Fruit fly (Drosophila melanogaster) whole organism, wandering third instar larva: ENCODE measurements around the gene PGRP-SB1.

Experiments used
- Abd-B ChIP-seq: fragments of >200 bp; optimal IDR thresholded peaks from 2 replicates; lab custom pipeline; 2017; ENCODE audit warnings: missing biosample characterization, missing genetic modification characterization
- CG32264 ChIP-seq: fragments of 200-800 bp; sonication (Bioruptor generic); optimal IDR thresholded peaks from 2 replicates; lab custom pipeline; 2016; ENCODE audit warnings: missing biosample characterization, missing genetic modification characterization
- CG9705 ChIP-seq: fragments of 200-800 bp; sonication (Bioruptor generic); optimal IDR thresholded peaks from 2 replicates; lab custom pipeline; 2018; ENCODE audit warnings: missing biosample characterization, mild to moderate bottlenecking, missing genetic modification characterization
- CrebA ChIP-seq: fragments of 200-800 bp; sonication (Bioruptor generic); optimal IDR thresholded peaks from 2 replicates; lab custom pipeline; 2016; ENCODE audit warnings: missing biosample characterization, mild to moderate bottlenecking, missing genetic modification characterization, borderline replicate concordance
- Dfd ChIP-seq: fragments of >200 bp; optimal IDR thresholded peaks from 2 replicates; lab custom pipeline; 2017; ENCODE audit warnings: missing biosample characterization, missing genetic modification characterization
- Dif ChIP-seq: fragments of 200-275, 200-300 bp; sonication (Bioruptor generic); optimal IDR thresholded peaks from 2 replicates; lab custom pipeline; 2018; ENCODE audit warnings: missing biosample characterization, missing genetic modification characterization; ENCODE audit not compliant: partially characterized antibody
- GATAd ChIP-seq: sonication (Bioruptor generic); optimal IDR thresholded peaks from 2 replicates; lab custom pipeline; 2016; ENCODE audit warnings: missing biosample characterization, missing genetic modification characterization
- HLH106 ChIP-seq: fragments of 200-800 bp; optimal IDR thresholded peaks from 3 replicates; lab custom pipeline; 2019; ENCODE audit warnings: missing biosample characterization, mild to moderate bottlenecking, missing genetic modification characterization, moderate library complexity
- Hnf4 ChIP-seq: fragments of 200-800 bp; sonication (Bioruptor generic); optimal IDR thresholded peaks from 2 replicates; lab custom pipeline; 2016; ENCODE audit warnings: missing biosample characterization, mild to moderate bottlenecking, missing genetic modification characterization
- Hr78 ChIP-seq: fragments of >200 bp; optimal IDR thresholded peaks from 2 replicates; lab custom pipeline; 2017; ENCODE audit warnings: missing biosample characterization, missing genetic modification characterization
- Hr83 ChIP-seq: fragments of 200-300 bp; sonication (Bioruptor generic); optimal IDR thresholded peaks from 2 replicates; lab custom pipeline; 2016; ENCODE audit warnings: missing biosample characterization, mild to moderate bottlenecking, missing genetic modification characterization, moderate library complexity; ENCODE audit not compliant: poor library complexity, severe bottlenecking
- Jra ChIP-seq: sonication (Bioruptor generic); optimal IDR thresholded peaks from 2 replicates; lab custom pipeline; 2016; ENCODE audit warnings: missing biosample characterization, missing genetic modification characterization
- Mio ChIP-seq: sonication (Bioruptor generic); optimal IDR thresholded peaks from 2 replicates; lab custom pipeline; 2016; ENCODE audit warnings: missing biosample characterization, missing genetic modification characterization
- Myc ChIP-seq: fragments of >200 bp; optimal IDR thresholded peaks from 2 replicates; lab custom pipeline; 2017
- OdsH ChIP-seq: fragments of 200-800 bp; sonication (Bioruptor generic); optimal IDR thresholded peaks from 2 replicates; lab custom pipeline; 2016; ENCODE audit warnings: missing biosample characterization, mild to moderate bottlenecking, missing genetic modification characterization
- Rel ChIP-seq, 2 experiments: fragments of 200-800 bp; sonication (Bioruptor generic) in 1 of 2; optimal IDR thresholded peaks; 2 replicates in 1 of 2; 3 replicates in 1 of 2; lab custom pipeline; 2016 to 2019; ENCODE audit warnings: mild to moderate bottlenecking in 2 of 2, missing biosample characterization in 2 of 2, missing genetic modification characterization in 2 of 2, moderate library complexity in 1 of 2
- br ChIP-seq: fragments of 200-800 bp; sonication (Bioruptor generic); optimal IDR thresholded peaks from 2 replicates; lab custom pipeline; 2016; ENCODE audit warnings: missing biosample characterization, missing genetic modification characterization
- brk ChIP-seq: fragments of 200-800 bp; sonication (Bioruptor generic); optimal IDR thresholded peaks from 2 replicates; lab custom pipeline; 2016; ENCODE audit warnings: missing biosample characterization, mild to moderate bottlenecking, missing genetic modification characterization
- dl ChIP-seq, 2 experiments: fragments of 175-275, 200-275 bp in 1 of 2; fragments of 200-275 bp in 1 of 2; sonication (Bioruptor generic); optimal IDR thresholded peaks; lab custom pipeline; 2018; ENCODE audit warnings: mild to moderate bottlenecking in 2 of 2, missing biosample characterization in 2 of 2, missing genetic modification characterization in 2 of 2, moderate library complexity in 2 of 2; ENCODE audit not compliant: partially characterized antibody in 2 of 2, insufficient read depth in 1 of 2
- dmrt93B ChIP-seq: fragments of 200-800 bp; sonication (Bioruptor generic); optimal IDR thresholded peaks from 2 replicates; lab custom pipeline; 2018; ENCODE audit warnings: missing biosample characterization, mild to moderate bottlenecking, missing genetic modification characterization
- ey ChIP-seq: fragments of 200-800 bp; sonication (Bioruptor generic); optimal IDR thresholded peaks from 2 replicates; lab custom pipeline; 2016; ENCODE audit warnings: missing biosample characterization, missing genetic modification characterization
- foxo ChIP-seq, 2 experiments: fragments of 200-800 bp; sonication (Bioruptor generic); optimal IDR thresholded peaks; 2 replicates in 1 of 2; 3 replicates in 1 of 2; lab custom pipeline; 2016 to 2017; ENCODE audit warnings: missing biosample characterization in 2 of 2, missing genetic modification characterization in 2 of 2
- fru ChIP-seq: fragments of 200-800 bp; sonication (Bioruptor generic); optimal IDR thresholded peaks from 3 replicates; lab custom pipeline; 2016; ENCODE audit warnings: missing biosample characterization, mild to moderate bottlenecking, missing genetic modification characterization
- h ChIP-seq: fragments of 200-800 bp; sonication (Bioruptor generic); optimal IDR thresholded peaks from 3 replicates; lab custom pipeline; 2016; ENCODE audit warnings: missing biosample characterization, mild to moderate bottlenecking, missing genetic modification characterization
- jim ChIP-seq: fragments of 175-275, 200-325 bp; sonication (Bioruptor generic); optimal IDR thresholded peaks from 2 replicates; lab custom pipeline; 2016; ENCODE audit warnings: missing biosample characterization, mild to moderate bottlenecking, missing genetic modification characterization
- lola ChIP-seq: fragments of >200 bp; optimal IDR thresholded peaks from 2 replicates; lab custom pipeline; 2017; ENCODE audit warnings: missing biosample characterization, missing genetic modification characterization
- pan ChIP-seq: fragments of >200 bp; optimal IDR thresholded peaks from 2 replicates; lab custom pipeline; 2017
- rgr ChIP-seq: fragments of 200-800 bp; sonication (Bioruptor generic); optimal IDR thresholded peaks from 3 replicates; lab custom pipeline; 2016; ENCODE audit warnings: missing biosample characterization, mild to moderate bottlenecking, missing genetic modification characterization
- sv ChIP-seq: fragments of 200-800 bp; sonication (Bioruptor generic); optimal IDR thresholded peaks from 3 replicates; lab custom pipeline; 2016; ENCODE audit warnings: missing biosample characterization, missing genetic modification characterization
- tai ChIP-seq: sonication (Bioruptor generic); optimal IDR thresholded peaks from 2 replicates; lab custom pipeline; 2016; ENCODE audit warnings: missing biosample characterization, missing genetic modification characterization
- usp ChIP-seq: fragments of >200 bp; optimal IDR thresholded peaks from 2 replicates; lab custom pipeline; 2017; ENCODE audit warnings: missing biosample characterization, missing genetic modification characterization
- woc ChIP-seq: sonication (Bioruptor generic); optimal IDR thresholded peaks from 2 replicates; lab custom pipeline; 2016; ENCODE audit warnings: missing biosample characterization, mild to moderate bottlenecking, missing genetic modification characterization

The PGRP-SB1 gene

dm6 chr3L:16709673-16710257 lies 18.0 kb downstream of the PGRP-SB1 start (continued):
- TF ChIP-seq dmrt93B (GFP tag; lab: Kevin White, UChicago) (no peak), Dfd (GFP tag; lab: Kevin White, UChicago) (no peak), CG32264 (GFP tag; lab: Kevin White, UChicago) (no peak), Hnf4 (GFP tag; lab: Kevin White, UChicago) (peak; percentile 48), Abd-B (GFP tag; lab: Kevin White, UChicago) (no peak)

DNA sequence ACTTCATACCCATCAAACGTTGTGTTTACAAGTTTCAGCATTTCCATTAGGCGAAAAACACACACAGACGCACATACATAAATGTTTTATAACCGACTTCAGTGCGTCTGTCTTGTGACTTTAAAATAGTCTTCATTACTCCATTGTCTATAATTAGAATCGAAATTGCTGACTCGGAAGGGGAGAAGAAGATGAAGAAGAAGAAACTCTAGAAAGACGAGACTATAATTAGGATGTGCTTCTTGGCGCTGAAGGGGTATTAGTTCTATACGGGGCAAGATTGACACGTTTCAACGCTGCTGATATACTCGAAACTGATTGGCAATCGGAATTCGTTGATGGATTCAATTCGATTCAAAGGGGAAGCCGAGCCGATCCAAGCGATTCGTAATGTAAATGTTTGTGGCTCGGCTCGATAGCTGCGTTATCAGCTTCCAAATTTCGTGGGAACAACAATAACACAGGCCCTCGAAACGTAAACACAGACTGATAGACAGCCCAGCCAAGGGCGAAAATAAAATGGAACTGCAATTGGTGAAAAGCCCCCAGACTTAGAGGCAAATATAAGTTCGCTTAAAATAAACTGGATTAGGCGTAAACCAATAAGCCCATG lies 18.9 kb downstream of the PGRP-SB1 start:
- no peak for TF ChIP-seq usp (GFP tag; lab: Kevin White, UChicago)
- TF ChIP-seq woc (GFP tag; lab: Kevin White, UChicago): no peak
- no peak for TF ChIP-seq jim (GFP tag; lab: Kevin White, UChicago)
- no peak for TF ChIP-seq Rel (GFP tag; optimal IDR thresholded peaks at IDR 0.05; lab: Kevin White, UChicago)
- TF ChIP-seq Rel (tag; optimal IDR thresholded peaks at IDR 0.05; lab: Kevin White, UChicago): peak; percentile 29
- no peak for TF ChIP-seq Jra (GFP tag; lab: Kevin White, UChicago)

- TF ChIP-seq Hr78 (GFP tag; lab: Kevin White, UChicago) (no peak), foxo (GFP tag; optimal IDR thresholded peaks at IDR 0.05; lab: Kevin White, UChicago) (no peak), Myc (lab: Kevin White, UChicago) (no peak), woc (GFP tag; lab: Kevin White, UChicago) (no peak), ey (GFP tag; lab: Kevin White, UChicago) (no peak), Abd-B (GFP tag; lab: Kevin White, UChicago) (no peak), Hr83 (GFP tag; lab: Kevin White, UChicago) (no peak), OdsH (GFP tag; lab: Kevin White, UChicago) (no peak), CrebA (GFP tag; lab: Kevin White, UChicago) (no peak), Jra (GFP tag; lab: Kevin White, UChicago) (no peak), br (no peak), Dif (GFP tag; lab: Kevin White, UChicago) (no peak), jim (GFP tag; lab: Kevin White, UChicago) (no peak), Mio (no peak), GATAd (GFP tag; lab: Kevin White, UChicago) (no peak), dmrt93B (GFP tag; lab: Kevin White, UChicago) (no peak), Rel (GFP tag; optimal IDR thresholded peaks at IDR 0.05; lab: Kevin White, UChicago) (no peak), Rel (tag; optimal IDR thresholded peaks at IDR 0.05; lab: Kevin White, UChicago) (no peak), pan (lab: Kevin White, UChicago) (no peak)
Measured at dm6 chr3L:16705630-16706029, 22.2 kb downstream of the PGRP-SB1 start.

DNA sequence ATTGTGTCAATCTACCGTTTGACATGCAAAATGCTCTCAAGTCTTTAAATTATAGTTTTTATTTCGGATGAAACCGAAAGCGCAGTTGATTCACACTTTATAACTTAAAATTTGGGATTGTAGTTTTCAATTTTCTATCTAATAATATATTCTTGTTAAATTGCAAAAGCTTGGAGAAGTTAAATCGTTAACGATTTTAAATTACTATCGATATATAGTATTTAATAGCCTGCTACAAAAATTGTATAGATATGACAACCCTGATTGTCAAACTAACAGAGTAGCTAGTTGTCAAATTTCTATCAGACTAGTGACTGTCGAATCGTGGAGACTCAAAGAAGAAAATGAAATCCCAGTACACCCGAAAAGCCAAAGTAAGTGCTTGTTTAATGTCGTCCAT lies 23.1 kb downstream of the PGRP-SB1 start, which contains the start of gene CG9692:
Gene CG9692, plus strand, starts transcription at position 301 of the 400 bp plus-strand sequence.
- no peak for TF ChIP-seq dl (GFP tag; optimal IDR thresholded peaks at IDR 0.05; lab: Kevin White, UChicago; ENCODE audit: insufficient read depth in 1 of 2, partially characterized antibody in 2 of 2)
- no peak for TF ChIP-seq rgr (GFP tag; lab: Kevin White, UChicago)
- TF ChIP-seq pan (lab: Kevin White, UChicago): no peak
- no peak for TF ChIP-seq OdsH (GFP tag; lab: Kevin White, UChicago)
- no peak for TF ChIP-seq Hnf4 (GFP tag; lab: Kevin White, UChicago)
- no peak for TF ChIP-seq Hr78 (GFP tag; lab: Kevin White, UChicago)
- TF ChIP-seq woc (GFP tag; lab: Kevin White, UChicago): no peak
- TF ChIP-seq Dfd (GFP tag; lab: Kevin White, UChicago): no peak
- TF ChIP-seq CG9705 (GFP tag; lab: Kevin White, UChicago): no peak
- no peak for TF ChIP-seq fru
- TF ChIP-seq ey (GFP tag; lab: Kevin White, UChicago): no peak
- TF ChIP-seq HLH106: no peak
- TF ChIP-seq GATAd (GFP tag; lab: Kevin White, UChicago): no peak
- no peak for TF ChIP-seq foxo (GFP tag; optimal IDR thresholded peaks at IDR 0.05; lab: Kevin White, UChicago)
- no peak for TF ChIP-seq Rel (GFP tag; optimal IDR thresholded peaks at IDR 0.05; lab: Kevin White, UChicago)
- TF ChIP-seq Rel (tag; optimal IDR thresholded peaks at IDR 0.05; lab: Kevin White, UChicago): no peak
- TF ChIP-seq brk: no peak
- TF ChIP-seq h (GFP tag; lab: Kevin White, UChicago): no peak
- no peak for TF ChIP-seq sv (GFP tag; lab: Kevin White, UChicago)
- no peak for TF ChIP-seq lola (GFP tag; lab: Kevin White, UChicago)
- no peak for TF ChIP-seq tai (GFP tag; lab: Kevin White, UChicago)
- TF ChIP-seq, all 38 proteins: peak for 0
